Worm (Caenorhabditis elegans) whole organism, early embryonic: ENCODE measurements around the gene Y43F8B.7.

Experiments used
- flt-1 ChIP-seq: fragments of 200-800 bp; sonication (Bioruptor generic); IDR thresholded peaks from 2 replicates; pipeline ENCODE4 v1.3.6; 2022; ENCODE audit warnings: missing genetic modification characterization, missing compliant biosample characterization
- hmbx-1 ChIP-seq: sonication (generic microtip); optimal IDR thresholded peaks from 2 replicates; lab custom pipeline; 2016; ENCODE audit warnings: mild to moderate bottlenecking, missing genetic modification characterization, missing compliant biosample characterization
- hnd-1 ChIP-seq: sonication (generic microtip); optimal IDR thresholded peaks from 2 replicates; lab custom pipeline; 2016; ENCODE audit warnings: missing genetic modification characterization, missing compliant biosample characterization
- pes-1 ChIP-seq: fragments of 200-800 bp; sonication (Bioruptor generic); IDR thresholded peaks from 2 replicates; pipeline ENCODE4 v1.3.6; 2022; ENCODE audit warnings: missing genetic modification reagents, missing genetic modification characterization, missing compliant biosample characterization

DNA sequence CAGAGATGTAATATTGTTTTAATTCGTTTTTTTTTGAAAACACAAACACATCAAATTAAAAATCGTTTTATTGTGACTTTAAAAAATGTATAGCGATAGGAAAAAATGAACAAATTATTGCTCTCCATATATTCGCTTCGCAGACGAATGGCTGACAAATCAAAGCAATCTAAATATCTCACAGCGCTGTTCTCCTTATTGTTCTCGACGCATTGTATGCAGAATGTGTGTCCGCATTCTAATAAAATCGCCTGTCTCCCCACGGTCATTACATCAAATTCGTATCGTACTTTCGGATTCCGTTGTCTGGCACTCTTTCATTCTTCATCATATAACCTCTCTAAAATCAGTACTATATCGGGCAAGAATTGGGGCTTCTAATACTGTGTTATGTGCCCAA lies 12.7 kb upstream of the Y43F8B.7 start, which contains the start of gene Y43F8B.9:
- TF ChIP-seq hmbx-1 (tag; lab: Kevin White, UChicago) (no peak), pes-1 (GFP tag; lab: Robert Waterston, UW) (no peak), flt-1 (GFP tag; lab: Robert Waterston, UW) (no peak), hnd-1 (tag; lab: Kevin White, UChicago) (no peak)
